Fruit fly (Drosophila melanogaster): ENCODE measurements around the gene Asciz.

The Asciz gene

dm6 chr3L:3161968-3162367 is 4.1 kb downstream of the Asciz start, which contains the start of gene rasp:
Gene rasp, plus strand, starts transcription at chr3L:3162180.
- no peak for TF ChIP-seq CG7101 (tag; optimal IDR thresholded peaks at IDR 0.05)
- TF ChIP-seq Mnt (GFP tag; optimal IDR thresholded peaks at IDR 0.05), result no peak
- no peak for TF ChIP-seq bab1 (GFP tag; optimal IDR thresholded peaks at IDR 0.05)
- no peak for TF ChIP-seq Crg-1 (GFP tag; optimal IDR thresholded peaks at IDR 0.05)
- no peak for TF ChIP-seq tj (GFP tag; optimal IDR thresholded peaks at IDR 0.05)
- no peak for TF ChIP-seq ovo (GFP tag; optimal IDR thresholded peaks at IDR 0.05)
- no peak for TF ChIP-seq CG7045 (GFP tag; optimal IDR thresholded peaks at IDR 0.05)
- no peak for TF ChIP-seq CG1620 (GFP tag; optimal IDR thresholded peaks at IDR 0.05)
- TF ChIP-seq cnc (optimal IDR thresholded peaks at IDR 0.05), result no peak
- no peak for TF ChIP-seq CG12768 (GFP tag; optimal IDR thresholded peaks at IDR 0.05)

- TF ChIP-seq CG5204 (GFP tag; optimal IDR thresholded peaks at IDR 0.05) (no peak), CG33017 (tag; optimal IDR thresholded peaks at IDR 0.05) (no peak), Clk (GFP tag; optimal IDR thresholded peaks at IDR 0.05) (no peak), cic (GFP tag; optimal IDR thresholded peaks at IDR 0.05) (no peak), CG11617 (GFP tag; optimal IDR thresholded peaks at IDR 0.05) (peak; percentile 53), CG1620 (GFP tag; optimal IDR thresholded peaks at IDR 0.05) (peak; percentile 29), CG12768 (GFP tag; optimal IDR thresholded peaks at IDR 0.05) (no peak), ovo (GFP tag; optimal IDR thresholded peaks at IDR 0.05) (no peak), cnc (optimal IDR thresholded peaks at IDR 0.05) (no peak), tj (GFP tag; optimal IDR thresholded peaks at IDR 0.05) (peak; percentile 15), pad (GFP tag; optimal IDR thresholded peaks at IDR 0.05) (no peak), Crg-1 (GFP tag; optimal IDR thresholded peaks at IDR 0.05) (peak; percentile 31), CG7101 (tag; optimal IDR thresholded peaks at IDR 0.05) (peak; percentile 34), kay (GFP tag; ENCODE audit: borderline replicate concordance) (no peak), Mnt (GFP tag; optimal IDR thresholded peaks at IDR 0.05) (no peak), CG7045 (GFP tag; optimal IDR thresholded peaks at IDR 0.05) (no peak), Hr96 (GFP tag; optimal IDR thresholded peaks at IDR 0.05) (no peak), CG14711 (tag; optimal IDR thresholded peaks at IDR 0.05) (peak; percentile 94), toe (GFP tag; optimal IDR thresholded peaks at IDR 0.05) (no peak), bab1 (GFP tag; optimal IDR thresholded peaks at IDR 0.05) (no peak)
Observed at dm6 chr3L:3159309-3160194, 6.5 kb downstream of the Asciz start, which contains the start of the genes ND-30 and CG15812. Gene ND-30, minus strand, starts transcription at chr3L:3159578. Gene CG15812, plus strand, starts transcription at chr3L:3159991.

- TF ChIP-seq CG12768 (GFP tag; optimal IDR thresholded peaks at IDR 0.05), result no peak
- no peak for TF ChIP-seq kay (GFP tag; ENCODE audit: borderline replicate concordance)
- TF ChIP-seq Hr96 (GFP tag; optimal IDR thresholded peaks at IDR 0.05), result no peak
- TF ChIP-seq pad (GFP tag; optimal IDR thresholded peaks at IDR 0.05), result no peak
Observed at dm6 chr3L:3157651-3158050, 8.4 kb downstream of the Asciz start.

- no peak for TF ChIP-seq cic (GFP tag; optimal IDR thresholded peaks at IDR 0.05)
- TF ChIP-seq toe (GFP tag; optimal IDR thresholded peaks at IDR 0.05), result no peak
- no peak for TF ChIP-seq cnc (optimal IDR thresholded peaks at IDR 0.05)
- no peak for TF ChIP-seq tj (GFP tag; optimal IDR thresholded peaks at IDR 0.05)
- no peak for TF ChIP-seq Hr96 (GFP tag; optimal IDR thresholded peaks at IDR 0.05)
- no peak for TF ChIP-seq CG12768 (GFP tag; optimal IDR thresholded peaks at IDR 0.05)
- TF ChIP-seq CG1620 (GFP tag; optimal IDR thresholded peaks at IDR 0.05), result no peak
- TF ChIP-seq Crg-1 (GFP tag; optimal IDR thresholded peaks at IDR 0.05), result no peak
- TF ChIP-seq Mnt (GFP tag; optimal IDR thresholded peaks at IDR 0.05), result no peak
- no peak for TF ChIP-seq bab1 (GFP tag; optimal IDR thresholded peaks at IDR 0.05)
- TF ChIP-seq CG7045 (GFP tag; optimal IDR thresholded peaks at IDR 0.05), result no peak
- TF ChIP-seq CG33017 (tag; optimal IDR thresholded peaks at IDR 0.05), result no peak
- no peak for TF ChIP-seq CG14711 (tag; optimal IDR thresholded peaks at IDR 0.05)
- TF ChIP-seq ovo (GFP tag; optimal IDR thresholded peaks at IDR 0.05), result no peak
- TF ChIP-seq pad (GFP tag; optimal IDR thresholded peaks at IDR 0.05), result no peak
- no peak for TF ChIP-seq kay (GFP tag; ENCODE audit: borderline replicate concordance)
- no peak for TF ChIP-seq CG7101 (tag; optimal IDR thresholded peaks at IDR 0.05)
- no peak for TF ChIP-seq CG11617 (GFP tag; optimal IDR thresholded peaks at IDR 0.05)
- no peak for TF ChIP-seq Clk (GFP tag; optimal IDR thresholded peaks at IDR 0.05)
Observed at dm6 chr3L:3150376-3150775, 15.7 kb downstream of the Asciz start.

- TF ChIP-seq cic (GFP tag; optimal IDR thresholded peaks at IDR 0.05) (peak; percentile 94), CG1620 (GFP tag; optimal IDR thresholded peaks at IDR 0.05) (no peak), Clk (GFP tag; optimal IDR thresholded peaks at IDR 0.05) (peak; percentile 47), CG7101 (tag; optimal IDR thresholded peaks at IDR 0.05) (peak; percentile 9), tj (GFP tag; optimal IDR thresholded peaks at IDR 0.05) (peak; percentile 49), CG11617 (GFP tag; optimal IDR thresholded peaks at IDR 0.05) (peak; percentile 54), kay (GFP tag; ENCODE audit: borderline replicate concordance) (no peak), CG7045 (GFP tag; optimal IDR thresholded peaks at IDR 0.05) (peak; percentile 25), Mnt (GFP tag; optimal IDR thresholded peaks at IDR 0.05) (peak; percentile 77), CG12768 (GFP tag; optimal IDR thresholded peaks at IDR 0.05) (peak; percentile 82)
Observed at dm6 chr3L:3149060-3149872, 16.8 kb downstream of the Asciz start.
